In genomic region chr3L:19928435-19929011, dm6 we compare ENCODE assay signal across 5 fruit fly cellular contexts.
TF ChIP-seq lines count a peak whose summit lies in the region.

Gene CG8004 (minus strand): TSS chr3L:19928508.
Gene RhoGDI (plus strand): TSS chr3L:19928743.

- peak; percentile 4 for TF ChIP-seq CTCF in whole organism, embryonic (GFP tag; optimal IDR thresholded peaks at IDR 0.05; lab: Kevin White, UChicago)

TF ChIP-seq in whole organism, adult, 20 proteins besides CTCF, POLR2A, EP300 and RAD21 (continues in another document):
- TF ChIP-seq bab1 (GFP tag; optimal IDR thresholded peaks at IDR 0.05; lab: Kevin White, UChicago) (peak; percentile 66), cnc (optimal IDR thresholded peaks at IDR 0.05; lab: Kevin White, UChicago) (no peak), toe (GFP tag; optimal IDR thresholded peaks at IDR 0.05; lab: Kevin White, UChicago) (peak; percentile 76), CG11617 (GFP tag; optimal IDR thresholded peaks at IDR 0.05; lab: Kevin White, UChicago) (peak; percentile 62), CG12768 (GFP tag; optimal IDR thresholded peaks at IDR 0.05; lab: Kevin White, UChicago) (peak; percentile 43), kay (GFP tag; lab: Kevin White, UChicago; ENCODE audit: borderline replicate concordance) (no peak), CG33017 (tag; optimal IDR thresholded peaks at IDR 0.05; lab: Kevin White, UChicago) (peak; percentile 65), CG7101 (tag; optimal IDR thresholded peaks at IDR 0.05; lab: Kevin White, UChicago) (peak; percentile 75), Crg-1 (GFP tag; optimal IDR thresholded peaks at IDR 0.05; lab: Kevin White, UChicago) (peak; percentile 6), CG14711 (tag; optimal IDR thresholded peaks at IDR 0.05; lab: Kevin White, UChicago) (peak; percentile 74), Mnt (GFP tag; optimal IDR thresholded peaks at IDR 0.05; lab: Kevin White, UChicago) (no peak), tj (GFP tag; optimal IDR thresholded peaks at IDR 0.05; lab: Kevin White, UChicago) (peak; percentile 7), ovo (GFP tag; optimal IDR thresholded peaks at IDR 0.05; lab: Kevin White, UChicago) (peak; percentile 31), Hr96 (GFP tag; optimal IDR thresholded peaks at IDR 0.05; lab: Kevin White, UChicago) (peak; percentile 63), Clk (GFP tag; optimal IDR thresholded peaks at IDR 0.05; lab: Kevin White, UChicago) (peak; percentile 28), pad (GFP tag; optimal IDR thresholded peaks at IDR 0.05; lab: Kevin White, UChicago) (no peak), CG5204 (GFP tag; optimal IDR thresholded peaks at IDR 0.05; lab: Kevin White, UChicago) (no peak), CG7045 (GFP tag; optimal IDR thresholded peaks at IDR 0.05; lab: Kevin White, UChicago) (peak; percentile 42)

TF ChIP-seq in whole organism, embryonic, 481 proteins besides CTCF, POLR2A, EP300 and RAD21 (continues in another document):
- TF ChIP-seq Lpt (GFP tag; optimal IDR thresholded peaks at IDR 0.05; lab: Kevin White, UChicago) (no peak), CG18262 (tag; optimal IDR thresholded peaks at IDR 0.05; lab: Kevin White, UChicago) (peak; percentile 50), CG4404 (GFP tag; IDR thresholded peaks at IDR 0.05; lab: Robert Waterston, UW) (no peak), CG10321 (GFP tag; IDR thresholded peaks at IDR 0.05; lab: Robert Waterston, UW) (no peak), CG12155 (GFP tag; optimal IDR thresholded peaks at IDR 0.05; lab: Kevin White, UChicago) (peak; percentile 51), gfzf (GFP tag; optimal IDR thresholded peaks at IDR 0.05; lab: Kevin White, UChicago) (peak; percentile 90), peb (GFP tag; IDR thresholded peaks at IDR 0.05; lab: Robert Waterston, UW) (no peak), Oli (tag; optimal IDR thresholded peaks at IDR 0.05; lab: Kevin White, UChicago) (peak; percentile 29), CG10462 (GFP tag; optimal IDR thresholded peaks at IDR 0.05; lab: Kevin White, UChicago) (peak; percentile 28), chn (GFP tag; optimal IDR thresholded peaks at IDR 0.05; lab: Kevin White, UChicago) (peak; percentile 73), ATbp (GFP tag; optimal IDR thresholded peaks at IDR 0.05; lab: Kevin White, UChicago) (no peak), CG14441 (GFP tag; IDR thresholded peaks at IDR 0.05; lab: Robert Waterston, UW) (peak; percentile 53), Sox100B (GFP tag; optimal IDR thresholded peaks at IDR 0.05; lab: Kevin White, UChicago) (no peak), Ssrp (tag; optimal IDR thresholded peaks at IDR 0.05; lab: Kevin White, UChicago) (peak; percentile 59), CG8944 (GFP tag; optimal IDR thresholded peaks at IDR 0.05; lab: Kevin White, UChicago) (peak; percentile 45), maf-S (GFP tag; optimal IDR thresholded peaks at IDR 0.05; lab: Kevin White, UChicago) (peak; percentile 61), CG11085 (GFP tag; IDR thresholded peaks at IDR 0.05; lab: Robert Waterston, UW) (no peak), TFAM (GFP tag; optimal IDR thresholded peaks at IDR 0.05; lab: Kevin White, UChicago) (no peak), gcm (GFP tag; optimal IDR thresholded peaks at IDR 0.05; lab: Kevin White, UChicago) (peak; percentile 1)

TF ChIP-seq in whole organism, prepupa, 60 proteins besides CTCF, POLR2A, EP300 and RAD21 (continues in another document):
- TF ChIP-seq OdsH (GFP tag; optimal IDR thresholded peaks at IDR 0.05; lab: Kevin White, UChicago): peak; percentile 63
- peak; percentile 22 for TF ChIP-seq net (GFP tag; optimal IDR thresholded peaks at IDR 0.05; lab: Kevin White, UChicago)
- TF ChIP-seq fd59A (GFP tag; optimal IDR thresholded peaks at IDR 0.05; lab: Kevin White, UChicago): no peak
- peak; percentile 56 for TF ChIP-seq CG10631 (GFP tag; optimal IDR thresholded peaks at IDR 0.05; lab: Kevin White, UChicago)
- no peak for TF ChIP-seq CG6854 (GFP tag; optimal IDR thresholded peaks at IDR 0.05; lab: Kevin White, UChicago)
- no peak for TF ChIP-seq CG8632 (GFP tag; optimal IDR thresholded peaks at IDR 0.05; lab: Kevin White, UChicago)
- TF ChIP-seq CG34406 (GFP tag; optimal IDR thresholded peaks at IDR 0.05; lab: Kevin White, UChicago): peak; percentile 7
- TF ChIP-seq CG3032 (tag; optimal IDR thresholded peaks at IDR 0.05; lab: Kevin White, UChicago): peak; percentile 60
- peak; percentile 53 for TF ChIP-seq CG15336 (GFP tag; IDR thresholded peaks at IDR 0.05; lab: Robert Waterston, UW)
- no peak for TF ChIP-seq CG7368 (GFP tag; optimal IDR thresholded peaks at IDR 0.05; lab: Kevin White, UChicago)
- no peak for TF ChIP-seq CG16779 (tag; optimal IDR thresholded peaks at IDR 0.05; lab: Kevin White, UChicago)
- no peak for TF ChIP-seq CG4318 (GFP tag; optimal IDR thresholded peaks at IDR 0.05; lab: Kevin White, UChicago)
- TF ChIP-seq CG6163 (GFP tag; IDR thresholded peaks at IDR 0.05; lab: Robert Waterston, UW): no peak
- peak; percentile 77 for TF ChIP-seq CG31627 (GFP tag; optimal IDR thresholded peaks at IDR 0.05; lab: Kevin White, UChicago)
- TF ChIP-seq Sox14 (GFP tag; optimal IDR thresholded peaks at IDR 0.05; lab: Kevin White, UChicago): peak; percentile 89
- no peak for TF ChIP-seq CG6808 (GFP tag; optimal IDR thresholded peaks at IDR 0.05; lab: Kevin White, UChicago)
- peak; percentile 69 for TF ChIP-seq Hr39 (GFP tag; optimal IDR thresholded peaks at IDR 0.05; lab: Kevin White, UChicago)
- peak; percentile 7 for TF ChIP-seq CG10669 (GFP tag; optimal IDR thresholded peaks at IDR 0.05; lab: Kevin White, UChicago)
- TF ChIP-seq CG3919 (GFP tag; optimal IDR thresholded peaks at IDR 0.05; lab: Kevin White, UChicago): peak; percentile 59
- peak; percentile 47; the same call in 2 of the 3 replicates for TF ChIP-seq eg (GFP tag; IDR thresholded peaks at IDR 0.05; lab: Robert Waterston, UW)

TF ChIP-seq in whole organism, pupa, 21 proteins besides CTCF, POLR2A, EP300 and RAD21:
- peak; percentile 50 for TF ChIP-seq CG17806 (tag; optimal IDR thresholded peaks at IDR 0.05; lab: Kevin White, UChicago)
- peak; percentile 15 for TF ChIP-seq Snoo (tag; optimal IDR thresholded peaks at IDR 0.05; lab: Kevin White, UChicago)
- TF ChIP-seq CG15710 (tag; optimal IDR thresholded peaks at IDR 0.05; lab: Kevin White, UChicago): peak; percentile 39
- TF ChIP-seq CG12605 (GFP tag; IDR thresholded peaks at IDR 0.05; lab: Robert Waterston, UW): no peak
- peak; percentile 29 for TF ChIP-seq CG9948 (tag; optimal IDR thresholded peaks at IDR 0.05; lab: Kevin White, UChicago)
- peak; percentile 55 for TF ChIP-seq CG8159 (tag; optimal IDR thresholded peaks at IDR 0.05; lab: Kevin White, UChicago)
- TF ChIP-seq Pif1A (GFP tag; optimal IDR thresholded peaks at IDR 0.05; lab: Kevin White, UChicago): no peak
- peak; percentile 47; the same call in 1 of the 3 replicates for TF ChIP-seq fd96Ca (GFP tag; IDR thresholded peaks at IDR 0.05; lab: Robert Waterston, UW)
- 0 out of 3 replicates have a peak, but pooled peaks have one; percentile 39 for TF ChIP-seq CG4496 (GFP tag; IDR thresholded peaks at IDR 0.05; lab: Robert Waterston, UW)
- peak; percentile 51 for TF ChIP-seq Ets98B (GFP tag; IDR thresholded peaks at IDR 0.05; lab: Robert Waterston, UW)

TF ChIP-seq in whole organism, wandering third instar larva, 38 proteins besides CTCF, POLR2A, EP300 and RAD21 (continues in another document):
- peak; percentile 69 for TF ChIP-seq h (GFP tag; optimal IDR thresholded peaks at IDR 0.05; lab: Kevin White, UChicago)
- TF ChIP-seq br (GFP tag; optimal IDR thresholded peaks at IDR 0.05; lab: Kevin White, UChicago): peak; percentile 12
- peak; percentile 62 for TF ChIP-seq rgr (GFP tag; optimal IDR thresholded peaks at IDR 0.05; lab: Kevin White, UChicago)
- peak; percentile 78 for TF ChIP-seq sv (GFP tag; optimal IDR thresholded peaks at IDR 0.05; lab: Kevin White, UChicago)
- no peak for TF ChIP-seq N (GFP tag; optimal IDR thresholded peaks at IDR 0.05; lab: Kevin White, UChicago)
- no peak for TF ChIP-seq dsf (GFP tag; optimal IDR thresholded peaks at IDR 0.05; lab: Kevin White, UChicago; ENCODE audit: borderline replicate concordance)
- TF ChIP-seq Hr83 (GFP tag; optimal IDR thresholded peaks at IDR 0.05; lab: Kevin White, UChicago; ENCODE audit: poor library complexity, severe bottlenecking): peak; percentile 44
- TF ChIP-seq Myc (optimal IDR thresholded peaks at IDR 0.05; lab: Kevin White, UChicago): no peak
- TF ChIP-seq Mio (GFP tag; optimal IDR thresholded peaks at IDR 0.05; lab: Kevin White, UChicago): no peak
- TF ChIP-seq Sp1 (GFP tag; optimal IDR thresholded peaks at IDR 0.05; lab: Kevin White, UChicago): peak; percentile 28
- no peak for TF ChIP-seq Jra (GFP tag; optimal IDR thresholded peaks at IDR 0.05; lab: Kevin White, UChicago)
- TF ChIP-seq usp (GFP tag; optimal IDR thresholded peaks at IDR 0.05; lab: Kevin White, UChicago): no peak
- no peak for TF ChIP-seq sage (GFP tag; optimal IDR thresholded peaks at IDR 0.05; lab: Kevin White, UChicago)
- TF ChIP-seq fru (GFP tag; optimal IDR thresholded peaks at IDR 0.05; lab: Kevin White, UChicago): peak; percentile 84
- TF ChIP-seq jim (GFP tag; optimal IDR thresholded peaks at IDR 0.05; lab: Kevin White, UChicago): no peak
- peak; percentile 70 for TF ChIP-seq ey (GFP tag; optimal IDR thresholded peaks at IDR 0.05; lab: Kevin White, UChicago)
- TF ChIP-seq CG9705 (GFP tag; optimal IDR thresholded peaks at IDR 0.05; lab: Kevin White, UChicago): peak; percentile 42
- no peak for TF ChIP-seq Vsx2 (GFP tag; optimal IDR thresholded peaks at IDR 0.05; lab: Kevin White, UChicago; ENCODE audit: partially characterized antibody)
- TF ChIP-seq psq (GFP tag; optimal IDR thresholded peaks at IDR 0.05; lab: Kevin White, UChicago): peak; percentile 23
- peak; percentile 79 for TF ChIP-seq Hnf4 (GFP tag; optimal IDR thresholded peaks at IDR 0.05; lab: Kevin White, UChicago)
- peak; percentile 58 for TF ChIP-seq HLH106 (tag; optimal IDR thresholded peaks at IDR 0.05; lab: Kevin White, UChicago)
- peak; percentile 12 for TF ChIP-seq woc (GFP tag; optimal IDR thresholded peaks at IDR 0.05; lab: Kevin White, UChicago)
- TF ChIP-seq Hr78 (GFP tag; optimal IDR thresholded peaks at IDR 0.05; lab: Kevin White, UChicago): no peak
- TF ChIP-seq GATAd (GFP tag; optimal IDR thresholded peaks at IDR 0.05; lab: Kevin White, UChicago): no peak
- peak; percentile 45 for TF ChIP-seq OdsH (GFP tag; optimal IDR thresholded peaks at IDR 0.05; lab: Kevin White, UChicago)
- TF ChIP-seq lola (GFP tag; optimal IDR thresholded peaks at IDR 0.05; lab: Kevin White, UChicago): no peak
- TF ChIP-seq Rel (GFP tag; optimal IDR thresholded peaks at IDR 0.05; lab: Kevin White, UChicago): no peak
- TF ChIP-seq Rel (tag; optimal IDR thresholded peaks at IDR 0.05; lab: Kevin White, UChicago): peak; percentile 36
- TF ChIP-seq brk (GFP tag; optimal IDR thresholded peaks at IDR 0.05; lab: Kevin White, UChicago): no peak
- TF ChIP-seq Dif (GFP tag; optimal IDR thresholded peaks at IDR 0.05; lab: Kevin White, UChicago; ENCODE audit: partially characterized antibody): no peak
- TF ChIP-seq foxo (GFP tag; optimal IDR thresholded peaks at IDR 0.05; lab: Kevin White, UChicago): peak in 1 of 2 experiments; percentile 75
- TF ChIP-seq tai (GFP tag; optimal IDR thresholded peaks at IDR 0.05; lab: Kevin White, UChicago): no peak
